Worm (Caenorhabditis elegans) whole organism, L3 larva: Measurements from ENCODE around the gene clec-151.

Experiments used
- ceh-82 ChIP-seq: fragments of 150-350 bp; optimal IDR thresholded peaks from 2 replicates; lab custom pipeline; 2014; ENCODE audit warnings: missing biosample characterization, missing genetic modification characterization
- egl-5 ChIP-seq: fragments of 150-350 bp; optimal IDR thresholded peaks from 2 replicates; lab custom pipeline; 2017; ENCODE audit warnings: missing biosample characterization, missing genetic modification reagents, missing genetic modification characterization, inconsistent platforms
- ztf-11 ChIP-seq: fragments of 150-350 bp; optimal IDR thresholded peaks from 2 replicates; lab custom pipeline; 2014; ENCODE audit warnings: missing biosample characterization, missing genetic modification characterization

ce11 chrIII:4649811-4650544 lies 21.7 kb downstream of the clec-151 start, which contains the start of gene ppm-2:
- no peak for TF ChIP-seq ztf-11
- TF ChIP-seq egl-5 (tag; lab: Kevin White, UChicago), result no peak
- no peak for TF ChIP-seq ceh-82 (tag; lab: Kevin White, UChicago)
